Worm (Caenorhabditis elegans) whole organism, late embryonic: ENCODE results near the gene F02D8.4.

Experiments used
- C08G9.2 ChIP-seq: sonication (generic microtip); optimal IDR thresholded peaks from 2 replicates; lab custom pipeline; 2016; ENCODE audit warnings: mild to moderate bottlenecking, missing genetic modification characterization, moderate library complexity, missing compliant biosample characterization
- F13H6.1 ChIP-seq: sonication (generic microtip); optimal IDR thresholded peaks from 2 replicates; lab custom pipeline; 2016; ENCODE audit warnings: missing genetic modification characterization, missing compliant biosample characterization
- Y22D7AL.16 ChIP-seq: sonication (generic microtip); optimal IDR thresholded peaks from 2 replicates; lab custom pipeline; 2016; ENCODE audit warnings: missing genetic modification characterization, missing compliant biosample characterization
- ceh-2 ChIP-seq: sonication (generic microtip); optimal IDR thresholded peaks from 2 replicates; lab custom pipeline; 2016; ENCODE audit warnings: missing genotype, missing genetic modification characterization, missing compliant biosample characterization
- ceh-24 ChIP-seq: sonication (generic microtip); optimal IDR thresholded peaks from 2 replicates; lab custom pipeline; 2016; ENCODE audit warnings: mild to moderate bottlenecking, missing genetic modification characterization, missing compliant biosample characterization
- ceh-30 ChIP-seq: fragments of 150-350 bp; optimal IDR thresholded peaks from 2 replicates; lab custom pipeline; 2014; ENCODE audit warnings: missing biosample characterization, missing genetic modification characterization
- ceh-34 ChIP-seq: sonication (generic microtip); optimal IDR thresholded peaks from 2 replicates; lab custom pipeline; 2016; ENCODE audit warnings: mild to moderate bottlenecking, missing genetic modification characterization, missing compliant biosample characterization
- ceh-45 ChIP-seq: fragments of 200-800 bp; sonication (Bioruptor generic); IDR thresholded peaks from 2 replicates; pipeline ENCODE4 v1.3.6; 2022; ENCODE audit warnings: missing genetic modification reagents, missing genetic modification characterization, missing compliant biosample characterization
- che-1 ChIP-seq: sonication (generic microtip); optimal IDR thresholded peaks from 2 replicates; lab custom pipeline; 2016; ENCODE audit warnings: mild to moderate bottlenecking, missing genetic modification characterization, missing compliant biosample characterization
- dmd-4 ChIP-seq: sonication (generic microtip); optimal IDR thresholded peaks from 2 replicates; lab custom pipeline; 2016; ENCODE audit warnings: borderline replicate concordance, missing genetic modification characterization, missing compliant biosample characterization
- dve-1 ChIP-seq: sonication (generic microtip); optimal IDR thresholded peaks from 2 replicates; lab custom pipeline; 2017; ENCODE audit warnings: antibody characterized with exemption, mild to moderate bottlenecking, missing genetic modification characterization, missing compliant biosample characterization
- elt-2 ChIP-seq: sonication (generic microtip); optimal IDR thresholded peaks from 2 replicates; lab custom pipeline; 2016; ENCODE audit warnings: missing genetic modification reagents, missing genetic modification characterization, missing compliant biosample characterization
- ets-4 ChIP-seq: sonication (generic microtip); optimal IDR thresholded peaks from 2 replicates; lab custom pipeline; 2016; ENCODE audit warnings: missing genetic modification characterization, missing compliant biosample characterization
- fax-1 ChIP-seq: sonication (generic microtip); optimal IDR thresholded peaks from 2 replicates; lab custom pipeline; 2016; ENCODE audit warnings: missing genotype, missing genetic modification characterization, missing compliant biosample characterization
- fkh-6 ChIP-seq: sonication (generic microtip); optimal IDR thresholded peaks from 2 replicates; lab custom pipeline; 2016; ENCODE audit warnings: missing genetic modification characterization, missing compliant biosample characterization
- hlh-15 ChIP-seq: sonication (generic microtip); optimal IDR thresholded peaks from 2 replicates; lab custom pipeline; 2016; ENCODE audit warnings: missing genetic modification characterization, missing compliant biosample characterization
- hlh-30 ChIP-seq: sonication (generic microtip); optimal IDR thresholded peaks from 2 replicates; lab custom pipeline; 2017; ENCODE audit warnings: antibody characterized with exemption, missing genetic modification characterization, missing compliant biosample characterization; ENCODE audit not compliant: insufficient read depth
- lim-6 ChIP-seq: sonication (generic microtip); optimal IDR thresholded peaks from 2 replicates; lab custom pipeline; 2016; ENCODE audit warnings: missing genetic modification characterization, missing compliant biosample characterization
- lin-11 ChIP-seq: fragments of 200-800 bp; sonication (Bioruptor generic); optimal IDR thresholded peaks from 2 replicates; lab custom pipeline; 2018; ENCODE audit warnings: mild to moderate bottlenecking, missing genetic modification characterization, missing compliant biosample characterization
- mec-3 ChIP-seq: sonication (generic microtip); optimal IDR thresholded peaks from 2 replicates; lab custom pipeline; 2016; ENCODE audit warnings: borderline replicate concordance, missing genetic modification characterization, missing compliant biosample characterization
- npax-4 ChIP-seq: sonication (generic microtip); optimal IDR thresholded peaks from 2 replicates; lab custom pipeline; 2016; ENCODE audit warnings: missing genetic modification characterization, missing compliant biosample characterization
- pax-1 ChIP-seq: fragments of 150-350 bp; optimal IDR thresholded peaks from 2 replicates; lab custom pipeline; 2014; ENCODE audit warnings: missing biosample characterization, missing genetic modification characterization
- pha-4 ChIP-seq: fragments of 150-350 bp; optimal IDR thresholded peaks from 2 replicates; lab custom pipeline; 2018; ENCODE audit warnings: missing biosample characterization, missing genetic modification reagents, missing genetic modification characterization
- pqm-1 ChIP-seq: sonication (generic microtip); optimal IDR thresholded peaks from 2 replicates; lab custom pipeline; 2016; ENCODE audit warnings: missing genetic modification characterization, missing compliant biosample characterization
- ref-2 ChIP-seq: sonication (generic microtip); optimal IDR thresholded peaks from 2 replicates; lab custom pipeline; 2016; ENCODE audit warnings: missing genetic modification characterization, missing compliant biosample characterization
- rnt-1 ChIP-seq: sonication (generic microtip); optimal IDR thresholded peaks from 2 replicates; lab custom pipeline; 2016; ENCODE audit warnings: missing genetic modification characterization, missing compliant biosample characterization
- sox-2 ChIP-seq: fragments of 200-800 bp; sonication (Bioruptor generic); IDR thresholded peaks from 2 replicates; pipeline ENCODE4 v1.3.6; 2022; ENCODE audit warnings: missing genetic modification reagents, missing genetic modification characterization, missing compliant biosample characterization
- sox-4 ChIP-seq: sonication (generic microtip); optimal IDR thresholded peaks from 2 replicates; lab custom pipeline; 2017; ENCODE audit warnings: mild to moderate bottlenecking, missing genetic modification characterization, inconsistent platforms, missing compliant biosample characterization
- syd-9 ChIP-seq: sonication (generic microtip); optimal IDR thresholded peaks from 2 replicates; lab custom pipeline; 2016; ENCODE audit warnings: mild to moderate bottlenecking, missing genetic modification characterization, moderate library complexity, missing compliant biosample characterization
- tbx-2 ChIP-seq: sonication (generic microtip); optimal IDR thresholded peaks from 2 replicates; lab custom pipeline; 2016; ENCODE audit warnings: missing genetic modification characterization, missing compliant biosample characterization
- tbx-7 ChIP-seq: sonication (generic microtip); optimal IDR thresholded peaks from 2 replicates; lab custom pipeline; 2016; ENCODE audit warnings: missing genotype, missing genetic modification characterization, missing compliant biosample characterization
- ttx-3 ChIP-seq: sonication (generic microtip); optimal IDR thresholded peaks from 2 replicates; lab custom pipeline; 2016; ENCODE audit warnings: missing genetic modification reagents, missing genetic modification characterization, missing compliant biosample characterization
- unc-3 ChIP-seq, 2 experiments: fragments of 200-800 bp in 1 of 2; sonication (Bioruptor generic) in 1 of 2; sonication (generic microtip) in 1 of 2; conservative IDR thresholded peaks in 1 of 2; optimal IDR thresholded peaks in 1 of 2; 2 replicates each; pipeline versions ENCODE4 v1.3.6 to Lab custom; 2016 to 2022; ENCODE audit warnings: missing compliant biosample characterization in 2 of 2, missing genetic modification characterization in 2 of 2, missing genetic modification reagents in 1 of 2
- unc-55 ChIP-seq: sonication (generic microtip); optimal IDR thresholded peaks from 2 replicates; lab custom pipeline; 2017; ENCODE audit warnings: missing biosample characterization, missing genetic modification reagents, missing genetic modification characterization
- unc-86 ChIP-seq: sonication (generic microtip); optimal IDR thresholded peaks from 2 replicates; lab custom pipeline; 2016; ENCODE audit warnings: missing genetic modification characterization, missing compliant biosample characterization

The F02D8.4 gene

DNA sequence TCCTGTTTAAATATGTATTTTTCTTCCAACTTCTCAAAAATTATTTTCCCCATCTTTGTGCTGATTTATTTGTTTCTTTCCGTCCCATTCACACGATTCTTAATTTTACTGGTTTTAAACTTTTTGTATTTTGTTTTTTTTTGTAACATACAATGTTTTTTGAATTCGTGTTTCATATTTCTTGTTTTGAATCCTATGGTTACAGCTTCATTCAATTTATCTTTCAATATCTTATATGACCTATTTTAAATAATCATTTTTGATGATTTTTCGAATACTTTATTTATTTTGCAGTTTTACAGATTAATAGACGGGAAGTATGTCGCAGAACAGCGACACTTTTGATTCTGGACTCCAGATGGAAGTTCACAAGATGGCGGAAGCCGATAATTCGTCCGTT, 20.1 kb downstream of the F02D8.4 start, which contains the start of gene hrde-2:
TSS of gene hrde-2 (plus strand) at position 301 of the 400 bp plus-strand sequence.
- TF ChIP-seq ref-2 (tag; lab: Kevin White, UChicago): no peak

DNA sequence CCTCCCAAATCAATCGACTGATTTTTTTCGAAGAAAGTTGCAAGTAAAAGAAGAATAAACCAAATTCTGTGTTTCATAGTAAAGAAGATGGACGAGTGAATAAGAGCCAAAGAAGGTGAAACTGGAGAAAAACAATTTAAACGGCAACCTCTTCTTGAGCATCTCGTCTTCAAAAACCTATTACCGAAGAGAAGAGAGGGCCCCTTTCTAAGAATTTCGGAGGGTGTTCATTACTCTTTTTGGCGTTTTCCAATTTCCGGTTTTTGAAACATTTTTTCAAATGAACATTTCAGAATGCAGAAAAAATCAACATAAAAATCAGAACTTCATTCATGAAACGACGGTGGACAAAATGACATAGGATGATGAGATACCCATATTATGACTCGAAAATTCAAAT, 26.9 kb downstream of the F02D8.4 start, which contains the start of gene nmr-2:
TSS of gene nmr-2 (minus strand) at position 101 of the 400 bp plus-strand sequence.
- TF ChIP-seq dve-1 (tag; lab: Kevin White, UChicago) (no peak), tbx-2 (tag; lab: Kevin White, UChicago) (no peak), che-1 (no peak), C08G9.2 (no peak), ets-4 (tag; lab: Kevin White, UChicago) (no peak), ceh-2 (tag; lab: Kevin White, UChicago) (no peak), pax-1 (no peak), ceh-24 (tag; lab: Kevin White, UChicago) (no peak), tbx-7 (no peak), npax-4 (tag; lab: Kevin White, UChicago) (no peak), hlh-15 (no peak), unc-3 (GFP tag; conservative IDR thresholded peaks at IDR 0.05; lab: Robert Waterston, UW) (no peak), unc-3 (tag; optimal IDR thresholded peaks at IDR 0.05; lab: Kevin White, UChicago) (no peak), F13H6.1 (tag; lab: Kevin White, UChicago) (no peak), ceh-34 (no peak), rnt-1 (no peak), sox-4 (tag; lab: Kevin White, UChicago) (no peak), fkh-6 (no peak), elt-2 (tag; lab: Kevin White, UChicago) (no peak), pqm-1 (no peak), dmd-4 (tag; lab: Kevin White, UChicago) (no peak)
- TF ChIP-seq, all 69 proteins: peak for 0

DNA sequence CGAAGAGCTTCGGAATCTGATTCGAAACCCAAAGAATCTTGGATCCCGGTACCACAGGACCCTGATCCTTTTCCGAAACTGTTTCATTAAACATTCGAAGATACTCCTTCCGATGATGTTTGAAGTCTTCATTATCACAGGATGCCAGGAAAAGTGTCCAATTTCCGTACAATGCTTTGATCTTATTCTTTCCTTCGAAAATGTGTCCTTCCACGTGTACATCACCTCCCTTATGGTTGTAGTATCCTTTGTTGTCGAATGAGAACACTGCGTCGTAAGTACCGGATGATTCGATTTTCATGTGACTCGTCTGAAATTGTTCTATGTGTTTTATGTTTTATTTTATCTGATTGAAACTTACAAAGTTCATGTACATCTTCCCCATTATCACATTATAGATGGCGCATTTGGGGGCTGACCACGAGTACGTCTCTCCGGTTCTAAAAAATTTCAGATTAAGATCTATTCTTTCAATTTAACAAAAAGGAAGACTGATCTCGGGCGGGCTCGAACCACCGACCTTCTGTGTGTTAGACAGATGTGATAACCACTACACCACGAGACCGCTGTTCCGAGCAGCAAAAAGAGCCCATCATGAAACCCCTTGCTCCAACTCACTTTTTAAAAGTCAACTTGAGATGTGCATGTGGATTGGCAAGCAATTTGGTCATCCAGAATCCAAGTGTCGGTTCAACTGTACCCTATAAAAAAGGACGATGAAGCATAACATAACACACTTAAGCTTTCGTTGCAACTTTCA, 28.0 kb downstream of the F02D8.4 start:
- TF ChIP-seq sox-2 (GFP tag; lab: Robert Waterston, UW): no peak
- no peak for TF ChIP-seq rnt-1
- TF ChIP-seq lim-6 (tag; lab: Kevin White, UChicago): no peak
- no peak for TF ChIP-seq lin-11 (tag; lab: Kevin White, UChicago)
- TF ChIP-seq hlh-15: no peak
- TF ChIP-seq hlh-30: no peak
- no peak for TF ChIP-seq unc-86
- no peak for TF ChIP-seq unc-55 (GFP tag; lab: Kevin White, UChicago)
- no peak for TF ChIP-seq dmd-4 (tag; lab: Kevin White, UChicago)
- no peak for TF ChIP-seq ceh-30 (tag; lab: Kevin White, UChicago)
- TF ChIP-seq ref-2 (tag; lab: Kevin White, UChicago): no peak
- no peak for TF ChIP-seq fax-1
- TF ChIP-seq ceh-45: no peak
- TF ChIP-seq dve-1 (tag; lab: Kevin White, UChicago): no peak
- TF ChIP-seq mec-3 (tag; lab: Kevin White, UChicago): no peak
- TF ChIP-seq pax-1: no peak
- TF ChIP-seq Y22D7AL.16 (tag; lab: Kevin White, UChicago): no peak
- no peak for TF ChIP-seq pha-4 (tag; lab: Kevin White, UChicago)

DNA sequence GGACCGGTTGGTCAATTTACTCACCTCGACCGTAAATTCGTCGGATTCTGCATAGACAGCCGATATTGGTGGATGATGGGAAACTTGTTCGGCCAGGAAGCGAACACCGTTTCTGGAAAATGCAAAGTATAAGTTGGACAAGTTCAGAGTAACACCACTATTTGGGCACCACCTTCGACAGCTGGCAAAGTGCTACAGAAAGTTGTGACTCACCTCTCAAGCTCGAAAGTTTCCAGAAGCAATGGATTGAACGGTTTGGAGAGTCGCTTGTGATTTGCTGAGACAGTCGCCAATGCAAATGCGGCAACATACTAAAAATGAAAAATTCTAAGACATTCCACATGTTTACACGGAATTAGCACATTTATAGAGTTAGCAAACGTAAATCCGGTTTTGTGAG, 28.6 kb downstream of the F02D8.4 start:
- TF ChIP-seq C08G9.2: no peak
- no peak for TF ChIP-seq ttx-3 (tag; lab: Kevin White, UChicago)
- no peak for TF ChIP-seq ceh-45
- TF ChIP-seq, all 69 proteins: peak for 0

DNA sequence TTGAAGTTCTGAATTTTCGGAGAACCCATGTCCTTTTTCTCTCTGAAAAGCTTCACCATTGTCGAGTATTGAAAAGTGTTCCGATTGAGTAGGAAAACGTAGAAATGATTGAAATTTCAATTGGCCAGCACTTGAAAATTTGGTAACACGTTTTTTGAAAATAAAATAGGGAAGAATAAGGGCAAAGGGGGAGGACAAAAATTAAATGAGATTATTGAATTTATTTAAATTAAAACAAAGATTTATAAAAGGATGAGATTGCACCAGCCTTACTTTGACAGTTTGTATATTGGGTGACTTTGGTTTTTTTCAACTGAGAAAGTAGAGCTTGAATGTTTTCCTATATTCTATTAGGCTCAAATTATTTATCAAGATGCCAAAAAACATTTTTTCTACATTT, 29.5 kb downstream of the F02D8.4 start, which contains the start of gene obr-2:
TSS of gene obr-2 (minus strand) at position 101 of the 400 bp plus-strand sequence.
- no peak for TF ChIP-seq syd-9 (tag; lab: Kevin White, UChicago)
